Fruit fly (Drosophila melanogaster): ENCODE measurements around the gene CG7857.

CG7857 gene

DNA sequence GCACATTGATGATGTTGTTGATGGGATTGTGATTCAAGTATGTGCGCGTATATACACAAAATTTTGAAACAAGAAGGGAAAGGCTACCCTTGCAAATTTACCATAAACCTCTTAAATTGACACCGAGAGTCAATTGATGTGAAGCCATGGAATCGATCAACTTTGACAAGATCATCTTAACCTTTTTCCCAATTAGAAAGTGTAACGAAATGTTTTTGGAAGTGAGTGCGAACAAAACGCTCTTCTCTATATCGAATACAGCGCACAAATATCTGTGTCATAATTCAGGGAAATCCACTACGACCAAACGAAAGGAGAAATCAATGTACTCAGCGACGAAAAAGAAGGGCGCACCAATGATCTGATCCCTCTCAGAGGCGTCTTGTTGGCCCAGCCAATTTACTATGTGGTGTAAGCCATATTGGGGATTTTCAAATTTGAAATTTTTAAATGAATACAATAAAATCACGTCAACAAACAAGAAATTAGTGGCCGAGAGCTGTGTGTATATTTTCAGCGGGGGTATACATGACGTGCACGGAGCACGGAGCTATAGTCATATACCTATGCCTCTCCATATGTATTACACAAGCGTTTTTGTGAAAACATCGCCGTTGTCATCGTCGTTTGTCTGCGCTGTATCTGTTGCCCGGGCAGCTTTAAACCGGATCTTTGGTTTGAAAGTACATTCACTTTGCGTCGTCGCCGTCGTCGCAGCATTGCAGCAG is 28.9 kb upstream of the CG7857 start (continued):
- no peak for TF ChIP-seq CG2202 (tag; optimal IDR thresholded peaks at IDR 0.05)
- TF ChIP-seq Vsx1 (GFP tag; optimal IDR thresholded peaks at IDR 0.05), result no peak
- TF ChIP-seq dm (GFP tag; optimal IDR thresholded peaks at IDR 0.05), result no peak
- TF ChIP-seq CG15073 (GFP tag; optimal IDR thresholded peaks at IDR 0.05), result no peak
- peak; percentile 66 for TF ChIP-seq oc (tag; optimal IDR thresholded peaks at IDR 0.05)
- TF ChIP-seq Asciz (GFP tag; optimal IDR thresholded peaks at IDR 0.05), result peak; percentile 30
- TF ChIP-seq C15 (GFP tag; IDR thresholded peaks at IDR 0.05), result no peak
- TF ChIP-seq Atf-2 (GFP tag; optimal IDR thresholded peaks at IDR 0.05), result no peak
- TF ChIP-seq CG12391 (tag; optimal IDR thresholded peaks at IDR 0.05), result peak; percentile 32
- peak; percentile 46; the same call in 1 of the 2 replicates for TF ChIP-seq H2.0 (GFP tag; IDR thresholded peaks at IDR 0.05)
- no peak for TF ChIP-seq BEAF-32 (GFP tag; optimal IDR thresholded peaks at IDR 0.05)
- peak; percentile 45 for TF ChIP-seq stc (GFP tag; IDR thresholded peaks at IDR 0.05)
- TF ChIP-seq Hr39 (optimal IDR thresholded peaks at IDR 0.05), result no peak
- TF ChIP-seq jumu (GFP tag; optimal IDR thresholded peaks at IDR 0.05), result no peak
- TF ChIP-seq lbe (GFP tag; optimal IDR thresholded peaks at IDR 0.05), result peak; percentile 87
- no peak for TF ChIP-seq CG10267 (tag; optimal IDR thresholded peaks at IDR 0.05)
- TF ChIP-seq CG6765 (GFP tag; optimal IDR thresholded peaks at IDR 0.05), result no peak
- no peak for TF ChIP-seq ato (GFP tag; IDR thresholded peaks at IDR 0.05; ENCODE audit: partially characterized antibody)
- TF ChIP-seq Dll (GFP tag; IDR thresholded peaks at IDR 0.05; ENCODE audit: partially characterized antibody), result no peak
- TF ChIP-seq esg (GFP tag; conservative IDR thresholded peaks at IDR 0.05), result peak; percentile 18; the same call in 1 of the 2 replicates
- peak; percentile 49 for TF ChIP-seq CG13424 (tag; optimal IDR thresholded peaks at IDR 0.05)
- peak; percentile 58 for TF ChIP-seq Sox102F (GFP tag; optimal IDR thresholded peaks at IDR 0.05)
- TF ChIP-seq prd (optimal IDR thresholded peaks at IDR 0.05), result no peak
- 0 out of 3 replicates have a peak, but pooled peaks have one; percentile 17 for TF ChIP-seq prd (GFP tag; IDR thresholded peaks at IDR 0.05)
- no peak for TF ChIP-seq CG15011 (GFP tag; optimal IDR thresholded peaks at IDR 0.05)
- peak; percentile 42 for TF ChIP-seq Xbp1 (GFP tag; optimal IDR thresholded peaks at IDR 0.05)
- TF ChIP-seq bcd (GFP tag; optimal IDR thresholded peaks at IDR 0.05), result peak; percentile 28
- TF ChIP-seq pan (optimal IDR thresholded peaks at IDR 0.05), result no peak
- peak in 1 of 2 experiments; percentile 22 for TF ChIP-seq pan (GFP tag; optimal IDR thresholded peaks at IDR 0.05 in 1 of 2, IDR thresholded peaks at IDR 0.05 in 1 of 2)
- 0 out of 2 replicates have a peak, but pooled peaks have one; percentile 21 for TF ChIP-seq E2f1 (GFP tag; IDR thresholded peaks at IDR 0.05)
- TF ChIP-seq Mad (GFP tag; optimal IDR thresholded peaks at IDR 0.05), result no peak
- TF ChIP-seq CG30403 (GFP tag; optimal IDR thresholded peaks at IDR 0.05), result peak; percentile 45
- no peak for TF ChIP-seq sd (tag; optimal IDR thresholded peaks at IDR 0.05)
- TF ChIP-seq CG7556 (GFP tag; optimal IDR thresholded peaks at IDR 0.05), result no peak
- peak; percentile 32 for TF ChIP-seq CG2875 (GFP tag; optimal IDR thresholded peaks at IDR 0.05)
- no peak for TF ChIP-seq CG4282 (GFP tag; optimal IDR thresholded peaks at IDR 0.05)
- TF ChIP-seq CG16863 (GFP tag; optimal IDR thresholded peaks at IDR 0.05), result peak; percentile 27
- TF ChIP-seq tup (GFP tag; optimal IDR thresholded peaks at IDR 0.05), result no peak
- TF ChIP-seq Optix (GFP tag; IDR thresholded peaks at IDR 0.05), result peak; percentile 41; the same call in 1 of the 3 replicates
- 0 out of 2 replicates have a peak, but pooled peaks have one; percentile 5 for TF ChIP-seq cas (GFP tag; IDR thresholded peaks at IDR 0.05)
- peak; percentile 30 for TF ChIP-seq CG17186 (GFP tag; optimal IDR thresholded peaks at IDR 0.05)
- TF ChIP-seq kni (GFP tag; optimal IDR thresholded peaks at IDR 0.05), result no peak
- no peak for TF ChIP-seq CG5953 (GFP tag; IDR thresholded peaks at IDR 0.05)
- TF ChIP-seq zen (tag; optimal IDR thresholded peaks at IDR 0.05), result peak; percentile 1
- TF ChIP-seq Six4 (GFP tag; optimal IDR thresholded peaks at IDR 0.05), result peak; percentile 23
- TF ChIP-seq CG14860 (GFP tag; IDR thresholded peaks at IDR 0.05; ENCODE audit: partially characterized antibody), result no peak
- TF ChIP-seq Mrtf (GFP tag; IDR thresholded peaks at IDR 0.05), result no peak
- no peak for TF ChIP-seq CG8765 (GFP tag; IDR thresholded peaks at IDR 0.05)
- TF ChIP-seq trem (tag; optimal IDR thresholded peaks at IDR 0.05), result peak; percentile 8
- no peak for TF ChIP-seq eyg (GFP tag; optimal IDR thresholded peaks at IDR 0.05)
